Fruit fly (Drosophila melanogaster): Measurements from ENCODE around the gene CG5823.

DNA sequence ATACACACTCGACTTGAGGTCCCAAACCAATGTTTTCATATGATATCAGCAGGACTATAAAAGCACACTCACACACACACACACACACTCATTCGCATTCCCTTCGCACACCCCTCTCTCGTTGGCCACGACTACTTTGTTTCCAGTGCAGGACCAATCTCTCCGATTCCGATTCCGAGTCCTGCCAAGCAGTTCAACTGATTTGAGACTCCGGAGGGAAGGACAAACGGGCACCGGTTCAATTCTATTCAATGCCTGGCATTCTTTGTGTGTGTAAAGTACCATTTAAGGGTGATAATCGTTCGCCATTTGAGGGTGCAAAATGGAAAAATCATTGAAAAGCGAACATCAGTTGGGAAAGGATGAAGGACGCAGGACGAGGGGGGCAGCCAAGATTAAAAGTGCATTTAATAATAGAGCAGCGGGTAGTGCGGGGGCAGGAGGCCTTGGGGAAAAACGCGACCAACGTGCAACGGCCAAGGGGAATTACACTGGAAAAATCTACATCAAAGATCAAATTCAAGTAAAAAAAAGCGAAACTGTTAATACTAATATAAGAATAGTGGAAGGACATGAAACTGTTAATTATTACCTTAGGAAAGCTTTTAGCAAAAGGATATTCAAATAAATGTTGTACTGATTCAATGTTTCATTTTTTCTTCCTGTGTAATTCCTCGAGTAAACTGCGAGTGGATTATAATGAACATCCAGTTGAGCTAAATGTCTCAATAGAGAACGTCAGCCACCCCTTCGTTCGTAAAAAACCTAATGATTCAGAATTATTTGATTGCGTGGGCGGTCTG is 49.5 kb upstream of the CG5823 start:
- TF ChIP-seq Gug (GFP tag; IDR thresholded peaks at IDR 0.05) (no peak), dac (GFP tag; optimal IDR thresholded peaks at IDR 0.05) (no peak), CG16779 (tag; optimal IDR thresholded peaks at IDR 0.05) (no peak), fd59A (GFP tag; optimal IDR thresholded peaks at IDR 0.05) (no peak), Sox15 (GFP tag; optimal IDR thresholded peaks at IDR 0.05) (no peak), Eip93F (GFP tag; optimal IDR thresholded peaks at IDR 0.05) (no peak), CG6854 (GFP tag; optimal IDR thresholded peaks at IDR 0.05) (no peak), eg (GFP tag; IDR thresholded peaks at IDR 0.05) (no peak), CG7368 (GFP tag; optimal IDR thresholded peaks at IDR 0.05) (no peak), Lpt (GFP tag; optimal IDR thresholded peaks at IDR 0.05) (no peak), vri (GFP tag; optimal IDR thresholded peaks at IDR 0.05) (no peak), Hr4 (GFP tag; optimal IDR thresholded peaks at IDR 0.05) (no peak), CG1621 (tag; optimal IDR thresholded peaks at IDR 0.05) (no peak), CG6276 (GFP tag; optimal IDR thresholded peaks at IDR 0.05) (no peak)
